Worm (Caenorhabditis elegans) whole organism, mixed stage, embryonic: ENCODE measurements around the gene F38B6.3.

Experiments
- drap-1 ChIP-seq: fragments of 200-800 bp; sonication (Bioruptor generic); optimal IDR thresholded peaks from 3 replicates; lab custom pipeline; 2018; ENCODE audit warnings: mild to moderate bottlenecking, missing genetic modification characterization, missing compliant biosample characterization
- lin-13 ChIP-seq: fragments of 150-350 bp; optimal IDR thresholded peaks from 2 replicates; lab custom pipeline; 2014; ENCODE audit warnings: missing biosample characterization, missing genetic modification characterization
- lsy-2 ChIP-seq: fragments of 150-350 bp; optimal IDR thresholded peaks from 2 replicates; lab custom pipeline; 2014; ENCODE audit warnings: missing biosample characterization, missing genetic modification characterization
- mep-1 ChIP-seq: fragments of 150-350 bp; optimal IDR thresholded peaks from 2 replicates; lab custom pipeline; 2017; ENCODE audit warnings: missing biosample characterization, missing genetic modification reagents, missing genetic modification characterization, inconsistent platforms
- nhr-76 ChIP-seq: sonication (generic microtip); optimal IDR thresholded peaks from 2 replicates; lab custom pipeline; 2017; ENCODE audit warnings: missing biosample characterization, missing genetic modification characterization
- pha-4 ChIP-seq: fragments of 150-350 bp; optimal IDR thresholded peaks from 2 replicates; lab custom pipeline; 2018; ENCODE audit warnings: missing biosample characterization, missing genetic modification reagents, missing genetic modification characterization
- snpc-4 ChIP-seq: fragments of 150-350 bp; optimal IDR thresholded peaks from 2 replicates; lab custom pipeline; 2014; ENCODE audit warnings: missing biosample characterization, missing genetic modification characterization
- sptf-1 ChIP-seq: sonication (generic microtip); optimal IDR thresholded peaks from 2 replicates; lab custom pipeline; 2017; ENCODE audit warnings: mild to moderate bottlenecking, missing genetic modification characterization, moderate library complexity, missing compliant biosample characterization
- unc-62 ChIP-seq: fragments of 150-350 bp; optimal IDR thresholded peaks from 2 replicates; lab custom pipeline; 2014; ENCODE audit warnings: missing biosample characterization, missing genetic modification reagents, missing genetic modification characterization
- ztf-11 ChIP-seq: fragments of 150-350 bp; optimal IDR thresholded peaks from 2 replicates; lab custom pipeline; 2014; ENCODE audit warnings: missing biosample characterization, missing genetic modification characterization

DNA sequence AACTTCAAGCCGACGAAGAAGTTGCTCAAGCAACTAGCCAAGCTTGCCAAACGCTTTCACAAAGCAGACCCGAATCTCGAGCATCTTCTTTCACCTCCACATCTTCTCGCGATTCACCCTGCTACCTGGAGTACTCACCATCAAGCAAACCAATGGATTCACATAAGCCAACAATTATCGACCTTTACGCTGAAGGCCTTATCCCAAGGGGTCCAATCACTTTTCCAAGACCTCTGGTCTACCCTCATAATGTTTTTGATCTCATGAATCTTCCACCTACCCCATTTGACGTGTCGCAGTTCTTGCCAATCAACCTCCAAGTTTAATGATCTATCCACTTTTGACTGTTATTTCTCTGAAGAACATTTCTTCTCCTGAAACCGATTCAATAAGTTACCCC is 49.9 kb downstream of the F38B6.3 start:
- TF ChIP-seq nhr-76 (tag; lab: Kevin White, UChicago) (no peak), lsy-2 (no peak), unc-62 (no peak), drap-1 (GFP tag; lab: Kevin White, UChicago) (no peak), lin-13 (no peak), snpc-4 (no peak), pha-4 (tag; lab: Kevin White, UChicago) (no peak), sptf-1 (tag; lab: Kevin White, UChicago) (no peak), ztf-11 (no peak), mep-1 (tag; lab: Kevin White, UChicago) (no peak)
